Fruit fly (Drosophila melanogaster): Measurements from ENCODE around the gene PIG-U.

PIG-U gene

dm6 chr2L:8471667-8472066 lies 43.2 kb upstream of the PIG-U start:
- TF ChIP-seq CG10669 (GFP tag; optimal IDR thresholded peaks at IDR 0.05) (peak; percentile 61), Sox15 (GFP tag; optimal IDR thresholded peaks at IDR 0.05) (no peak), Sox102F (GFP tag; optimal IDR thresholded peaks at IDR 0.05) (no peak), fd85E (GFP tag; optimal IDR thresholded peaks at IDR 0.05) (no peak), Hr38 (GFP tag; optimal IDR thresholded peaks at IDR 0.05) (no peak), CG6792 (GFP tag; optimal IDR thresholded peaks at IDR 0.05) (peak; percentile 35), Met (GFP tag; optimal IDR thresholded peaks at IDR 0.05) (peak; percentile 49), esn (GFP tag; optimal IDR thresholded peaks at IDR 0.05) (peak; percentile 48), pdm3 (GFP tag; optimal IDR thresholded peaks at IDR 0.05) (peak; percentile 59), CG6276 (GFP tag; optimal IDR thresholded peaks at IDR 0.05) (peak; percentile 64), fd59A (GFP tag; optimal IDR thresholded peaks at IDR 0.05) (peak; percentile 45), Ets21C (GFP tag; optimal IDR thresholded peaks at IDR 0.05) (no peak), cyc (GFP tag; optimal IDR thresholded peaks at IDR 0.05) (peak; percentile 6), CG1621 (tag; optimal IDR thresholded peaks at IDR 0.05) (peak; percentile 49), CG4318 (GFP tag; optimal IDR thresholded peaks at IDR 0.05) (peak; percentile 26), OdsH (GFP tag; optimal IDR thresholded peaks at IDR 0.05) (peak; percentile 65), lz (GFP tag; optimal IDR thresholded peaks at IDR 0.05) (peak; percentile 40), CG15336 (GFP tag; IDR thresholded peaks at IDR 0.05) (peak; percentile 77), CG3919 (GFP tag; optimal IDR thresholded peaks at IDR 0.05) (peak; percentile 66), spab (GFP tag; optimal IDR thresholded peaks at IDR 0.05) (peak; percentile 51), Smox (GFP tag; optimal IDR thresholded peaks at IDR 0.05) (peak; percentile 33), dac (GFP tag; optimal IDR thresholded peaks at IDR 0.05) (no peak), Hr39 (GFP tag; optimal IDR thresholded peaks at IDR 0.05) (peak; percentile 38), net (GFP tag; optimal IDR thresholded peaks at IDR 0.05) (peak; percentile 64), acj6 (GFP tag; optimal IDR thresholded peaks at IDR 0.05) (peak; percentile 62), Blimp-1 (GFP tag; optimal IDR thresholded peaks at IDR 0.05) (no peak), CG7368 (GFP tag; optimal IDR thresholded peaks at IDR 0.05) (no peak), Hr4 (GFP tag; optimal IDR thresholded peaks at IDR 0.05) (peak; percentile 66), CG34406 (GFP tag; optimal IDR thresholded peaks at IDR 0.05) (peak; percentile 53), vri (GFP tag; optimal IDR thresholded peaks at IDR 0.05) (peak; percentile 24), CG31627 (GFP tag; optimal IDR thresholded peaks at IDR 0.05) (peak; percentile 25), CG11294 (GFP tag; IDR thresholded peaks at IDR 0.05) (no peak), CG6163 (GFP tag; IDR thresholded peaks at IDR 0.05) (peak; percentile 59; the same call in 2 of the 3 replicates), ss (GFP tag; optimal IDR thresholded peaks at IDR 0.05) (peak; percentile 54 to 57), Ets96B (tag; optimal IDR thresholded peaks at IDR 0.05) (peak; percentile 76), salr (GFP tag; optimal IDR thresholded peaks at IDR 0.05) (peak in 1 of 2 experiments; percentile 72), dsx (GFP tag; optimal IDR thresholded peaks at IDR 0.05; ENCODE audit: poor library complexity, severe bottlenecking) (peak; percentile 65), fkh (GFP tag; optimal IDR thresholded peaks at IDR 0.05) (no peak), CG8632 (GFP tag; optimal IDR thresholded peaks at IDR 0.05) (peak; percentile 47), CG10631 (GFP tag; optimal IDR thresholded peaks at IDR 0.05) (peak; percentile 70), CG8119 (GFP tag; IDR thresholded peaks at IDR 0.05) (peak; percentile 85), CG32006 (GFP tag; optimal IDR thresholded peaks at IDR 0.05) (peak; percentile 81), Eip75B (GFP tag; optimal IDR thresholded peaks at IDR 0.05) (peak; percentile 55), CG11902 (GFP tag; optimal IDR thresholded peaks at IDR 0.05) (peak; percentile 1), CG8319 (GFP tag; optimal IDR thresholded peaks at IDR 0.05) (no peak), topi (GFP tag; optimal IDR thresholded peaks at IDR 0.05) (peak; percentile 36), Eip78C (GFP tag) (peak; percentile 93), svp (GFP tag) (peak; percentile 72), Eip93F (GFP tag; optimal IDR thresholded peaks at IDR 0.05) (no peak), CG3032 (tag; optimal IDR thresholded peaks at IDR 0.05) (peak; percentile 79), Lpt (GFP tag; optimal IDR thresholded peaks at IDR 0.05) (peak; percentile 63), eg (GFP tag; IDR thresholded peaks at IDR 0.05) (0 out of 3 replicates have a peak, but pooled peaks have one; percentile 40)

Data from whole organism, prepupa.